Worm (Caenorhabditis elegans) whole organism, young adult: ENCODE data around the gene zip-7.
"Not testable (repeated sequence)": the region's sequence is repeated elsewhere in the genome, so short reads cannot be mapped to it uniquely, and the experiment has no call there.

Experiments
- B0261.1 ChIP-seq: sonication (generic microtip); optimal IDR thresholded peaks from 2 replicates; lab custom pipeline; 2016; ENCODE audit warnings: mild to moderate bottlenecking, missing genetic modification characterization, moderate library complexity, missing compliant biosample characterization
- F23B12.7 ChIP-seq: sonication (generic microtip); optimal IDR thresholded peaks from 2 replicates; lab custom pipeline; 2017; ENCODE audit warnings: missing genetic modification characterization, mild to moderate bottlenecking, missing compliant biosample characterization, antibody characterized with exemption, moderate library complexity; ENCODE audit not compliant: insufficient read depth
- F49E8.2 ChIP-seq: sonication (generic microtip); optimal IDR thresholded peaks from 3 replicates; lab custom pipeline; 2017; ENCODE audit warnings: missing genetic modification characterization, mild to moderate bottlenecking, missing compliant biosample characterization, antibody characterized with exemption, moderate library complexity; ENCODE audit not compliant: insufficient read depth
- Y95B8A.8 ChIP-seq: fragments of 200-800 bp; sonication (Bioruptor generic); IDR thresholded peaks from 2 replicates; pipeline ENCODE4 v1.3.6; 2022; ENCODE audit warnings: missing genetic modification reagents, missing genetic modification characterization, missing compliant biosample characterization
- ZK185.1 ChIP-seq: sonication (generic microtip); optimal IDR thresholded peaks from 2 replicates; lab custom pipeline; 2016; ENCODE audit warnings: mild to moderate bottlenecking, missing genetic modification characterization, missing compliant biosample characterization; ENCODE audit not compliant: poor library complexity, severe bottlenecking
- attf-6 ChIP-seq: fragments of 200-800 bp; sonication (Bioruptor generic); IDR thresholded peaks from 2 replicates; pipeline ENCODE4 v1.3.6; 2022; ENCODE audit warnings: missing genetic modification reagents, missing genetic modification characterization, missing compliant biosample characterization
- cebp-1 ChIP-seq, 2 experiments: fragments of 200-800 bp in 1 of 2; sonication (Bioruptor generic) in 1 of 2; sonication (generic microtip) in 1 of 2; IDR thresholded peaks in 1 of 2; optimal IDR thresholded peaks in 1 of 2; 2 replicates each; pipeline versions ENCODE4 v1.3.6 to Lab custom; 2017 to 2022; ENCODE audit warnings: missing compliant biosample characterization in 2 of 2, missing genetic modification characterization in 2 of 2, mild to moderate bottlenecking in 1 of 2, missing genetic modification reagents in 1 of 2, moderate library complexity in 1 of 2
- ceh-27 ChIP-seq: fragments of 200-800 bp; sonication (Bioruptor generic); optimal IDR thresholded peaks from 2 replicates; lab custom pipeline; 2018; ENCODE audit warnings: mild to moderate bottlenecking, missing genetic modification characterization, moderate library complexity, missing compliant biosample characterization
- ceh-91 ChIP-seq: fragments of 200-800 bp; sonication (Bioruptor generic); IDR thresholded peaks from 2 replicates; pipeline ENCODE4 v1.3.6; 2022; ENCODE audit warnings: missing genetic modification reagents, missing genetic modification characterization, missing compliant biosample characterization
- chd-7 ChIP-seq: sonication (generic microtip); optimal IDR thresholded peaks from 2 replicates; lab custom pipeline; 2016; ENCODE audit warnings: mild to moderate bottlenecking, missing genetic modification characterization, moderate library complexity, missing compliant biosample characterization
- dox-1 ChIP-seq: fragments of 200-800 bp; sonication (Bioruptor generic); IDR thresholded peaks from 2 replicates; pipeline ENCODE4 v1.3.6; 2022; ENCODE audit warnings: missing genetic modification reagents, missing genetic modification characterization, missing compliant biosample characterization
- dpl-1 ChIP-seq: fragments of 150-350 bp; optimal IDR thresholded peaks from 2 replicates; lab custom pipeline; 2014; ENCODE audit warnings: missing biosample characterization, missing genetic modification reagents, missing genetic modification characterization
- efl-1 ChIP-seq: fragments of 150-350 bp; optimal IDR thresholded peaks from 2 replicates; lab custom pipeline; 2014; ENCODE audit warnings: missing biosample characterization, missing genetic modification reagents, missing genetic modification characterization
- egrh-3 ChIP-seq: fragments of 200-800 bp; sonication (Bioruptor generic); IDR thresholded peaks from 2 replicates; pipeline ENCODE4 v1.3.6; 2022; ENCODE audit warnings: missing genetic modification reagents, missing genetic modification characterization, missing compliant biosample characterization
- ekl-4 ChIP-seq: fragments of 200-800 bp; sonication (Bioruptor generic); IDR thresholded peaks from 2 replicates; pipeline ENCODE4 v1.3.6; 2022; ENCODE audit warnings: missing genetic modification reagents, missing genetic modification characterization, missing compliant biosample characterization
- fkh-3 ChIP-seq: sonication (generic microtip); optimal IDR thresholded peaks from 2 replicates; lab custom pipeline; 2016; ENCODE audit warnings: mild to moderate bottlenecking, missing genetic modification characterization, missing compliant biosample characterization
- hmg-1.2 ChIP-seq: fragments of 200-800 bp; sonication (Bioruptor generic); IDR thresholded peaks from 2 replicates; pipeline ENCODE4 v1.3.6; 2022; ENCODE audit warnings: missing genetic modification reagents, missing genetic modification characterization, missing compliant biosample characterization
- hsf-1 ChIP-seq: fragments of 200-800 bp; sonication (Bioruptor generic); IDR thresholded peaks from 2 replicates; pipeline ENCODE4 v1.3.6; 2022; ENCODE audit warnings: missing genetic modification reagents, missing genetic modification characterization, missing compliant biosample characterization
- lir-1 ChIP-seq: fragments of 200-800 bp; sonication (Bioruptor generic); conservative IDR thresholded peaks from 2 replicates; pipeline ENCODE4 v1.3.6; 2022; ENCODE audit warnings: missing genetic modification reagents, missing genetic modification characterization, missing compliant biosample characterization
- lsl-1 ChIP-seq: fragments of 200-800 bp; sonication (Bioruptor generic); optimal IDR thresholded peaks from 2 replicates; lab custom pipeline; 2018; ENCODE audit warnings: mild to moderate bottlenecking, missing genetic modification characterization, moderate library complexity, missing compliant biosample characterization
- lsy-27 ChIP-seq: sonication (generic microtip); optimal IDR thresholded peaks from 2 replicates; lab custom pipeline; 2017; ENCODE audit warnings: missing genetic modification characterization, mild to moderate bottlenecking, missing compliant biosample characterization, antibody characterized with exemption, missing genotype, borderline replicate concordance; ENCODE audit not compliant: insufficient read depth
- madf-10 ChIP-seq: sonication (generic microtip); optimal IDR thresholded peaks from 2 replicates; lab custom pipeline; 2016; ENCODE audit warnings: mild to moderate bottlenecking, missing genetic modification characterization, missing compliant biosample characterization
- madf-3 ChIP-seq: fragments of 200-800 bp; sonication (Bioruptor generic); IDR thresholded peaks from 2 replicates; pipeline ENCODE4 v1.3.6; 2022; ENCODE audit warnings: missing genetic modification reagents, missing genetic modification characterization, missing compliant biosample characterization
- mes-4 ChIP-seq: sonication (generic microtip); optimal IDR thresholded peaks from 2 replicates; lab custom pipeline; 2016; ENCODE audit warnings: missing genotype, missing genetic modification characterization, missing compliant biosample characterization
- pbrm-1 ChIP-seq: fragments of 200-800 bp; sonication (Bioruptor generic); IDR thresholded peaks from 2 replicates; pipeline ENCODE4 v1.3.6; 2022; ENCODE audit warnings: missing genetic modification reagents, missing genetic modification characterization, missing compliant biosample characterization
- rpc-1 ChIP-seq, 2 experiments: fragments of 150-350 bp in 1 of 2; sonication (generic microtip) in 1 of 2; optimal IDR thresholded peaks; 2 replicates each; lab custom pipeline; 2014 to 2018; ENCODE audit warnings: missing biosample characterization in 1 of 2, missing genetic modification characterization in 1 of 2, missing genetic modification reagents in 1 of 2, missing genotype in 1 of 2
- snpc-4 ChIP-seq, 5 experiments: fragments of 150-350 bp in 1 of 5; sonication (generic microtip) in 4 of 5; optimal IDR thresholded peaks; 2 replicates each; lab custom pipeline; 2014 to 2018; ENCODE audit warnings: missing genetic modification characterization in 5 of 5, missing biosample characterization in 3 of 5, antibody characterized with exemption in 2 of 5, mild to moderate bottlenecking in 2 of 5, missing compliant biosample characterization in 2 of 5, missing genotype in 2 of 5, moderate library complexity in 2 of 5, missing genetic modification reagents in 1 of 5
- tbx-9 ChIP-seq: sonication (generic microtip); optimal IDR thresholded peaks from 2 replicates; lab custom pipeline; 2016; ENCODE audit warnings: borderline replicate concordance, missing genetic modification characterization, inconsistent platforms, missing compliant biosample characterization
- zim-3 ChIP-seq: sonication (generic microtip); optimal IDR thresholded peaks from 2 replicates; lab custom pipeline; 2017; ENCODE audit warnings: mild to moderate bottlenecking, missing genetic modification characterization, moderate library complexity, missing compliant biosample characterization

zip-7 gene

DNA sequence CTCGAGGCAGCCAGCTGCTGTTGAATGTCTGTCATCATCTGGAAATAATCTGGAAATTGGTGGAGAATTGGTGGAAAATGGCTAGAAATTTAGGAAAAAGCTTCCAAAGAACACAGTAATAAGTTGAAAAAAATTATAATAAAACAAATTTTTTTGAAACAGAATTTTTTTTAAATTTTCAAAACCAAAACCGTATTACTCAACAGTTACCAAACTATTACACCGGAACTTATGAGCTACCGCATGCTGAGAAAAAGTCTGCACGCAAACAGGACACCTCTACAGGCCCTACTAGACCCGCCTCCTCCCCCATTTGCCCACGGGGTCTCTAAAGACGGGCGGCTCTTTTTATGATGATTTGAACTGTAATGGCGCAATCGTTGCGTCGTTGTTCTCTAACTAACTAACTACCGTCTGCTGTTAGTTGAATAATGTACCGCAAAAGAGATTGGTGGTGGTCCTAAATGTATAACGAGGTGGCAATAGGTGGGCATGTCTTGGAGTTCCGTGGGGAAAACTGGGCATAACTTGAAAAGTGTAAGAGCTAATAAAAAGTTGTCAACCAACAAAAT, at the start of gene zip-7:
TSS of gene zip-7 (minus strand) at position 51 of the 572 bp plus-strand sequence.
- TF ChIP-seq madf-3 (GFP tag; lab: Robert Waterston, UW) = no peak
- no peak for TF ChIP-seq Y95B8A.8 (GFP tag; lab: Robert Waterston, UW)
- no peak for TF ChIP-seq ZK185.1 (tag; lab: Kevin White, UChicago)
- TF ChIP-seq ekl-4 (GFP tag; lab: Robert Waterston, UW) = no peak
- no peak for TF ChIP-seq attf-6 (GFP tag; lab: Robert Waterston, UW)
- no peak for TF ChIP-seq tbx-9
- no peak for TF ChIP-seq madf-10 (tag; lab: Kevin White, UChicago)
- no peak for TF ChIP-seq ceh-27 (GFP tag; lab: Kevin White, UChicago)
- no peak for TF ChIP-seq zim-3 (tag; lab: Kevin White, UChicago)

DNA sequence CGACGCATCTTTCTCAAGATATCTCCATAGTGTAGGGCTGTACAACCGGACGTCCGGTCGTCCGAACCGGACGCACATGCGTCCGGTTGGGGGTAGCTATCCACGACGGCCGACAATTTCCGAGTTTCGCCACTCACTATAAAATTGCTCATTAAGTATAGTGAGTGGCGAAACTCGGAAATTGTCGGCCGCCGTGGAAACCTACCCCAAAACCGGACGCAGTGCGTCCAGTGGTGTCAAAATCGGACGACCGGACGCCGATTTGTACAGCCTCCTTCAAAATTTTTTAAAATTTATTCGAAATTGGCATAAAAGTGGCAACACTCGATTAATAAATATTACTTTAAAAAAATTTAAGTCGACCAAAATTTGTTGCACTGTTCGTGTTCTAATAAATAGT, 47.7 kb upstream of the zip-7 start:
- TF ChIP-seq hmg-1.2 (0 out of 2 replicates have a peak, but pooled peaks have one; percentile 28), snpc-4 (tag; optimal IDR thresholded peaks at IDR 0.05; lab: Kevin White, UChicago) (peak in 2 of 4 experiments; percentile 83 to 95), attf-6 (GFP tag; lab: Robert Waterston, UW) (peak; percentile 66; the same call in 1 of the 2 replicates)
- TF ChIP-seq snpc-4 (GFP tag; optimal IDR thresholded peaks at IDR 0.05; lab: Kevin White, UChicago) = not testable (repeated sequence)

DNA sequence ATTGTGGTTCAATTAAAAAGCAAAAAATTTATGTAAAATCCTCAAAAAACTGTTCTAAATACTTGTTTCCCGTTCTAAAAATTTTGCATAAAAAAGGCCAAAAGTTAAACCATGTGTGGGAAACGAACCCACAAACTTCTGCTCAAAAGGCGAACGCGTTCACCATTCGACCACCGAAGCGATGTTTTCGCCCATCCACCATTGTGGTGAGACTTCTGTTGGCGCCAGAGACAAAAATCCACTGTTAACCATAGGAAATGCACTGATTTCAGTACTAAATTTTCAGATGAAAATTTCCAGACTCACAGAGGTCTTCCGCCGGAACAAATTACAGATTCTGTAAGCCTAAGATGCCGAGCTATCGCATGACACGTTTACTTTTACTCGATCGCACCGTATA, 47.3 kb upstream of the zip-7 start:
- peak; percentile 58 for TF ChIP-seq attf-6 (GFP tag; lab: Robert Waterston, UW)
- TF ChIP-seq, all 124 proteins: peak for 1; not testable (repeated sequence) for 123

DNA sequence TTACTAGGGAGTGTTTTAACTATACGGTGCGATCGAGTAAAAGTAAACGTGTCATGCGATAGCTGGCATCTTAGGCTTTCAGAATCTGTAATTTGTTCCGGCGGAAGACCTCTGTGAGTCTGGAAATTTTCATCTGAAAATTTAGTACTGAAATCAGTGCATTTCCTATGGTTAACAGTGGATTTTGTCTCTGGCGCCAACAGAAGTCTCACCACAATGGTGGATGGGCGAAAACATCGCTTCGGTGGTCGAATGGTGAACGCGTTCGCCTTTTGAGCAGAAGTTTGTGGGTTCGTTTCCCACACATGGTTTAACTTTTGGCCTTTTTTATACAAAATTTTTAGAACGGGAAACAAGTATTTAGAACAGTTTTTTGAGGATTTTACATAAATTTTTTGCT, 46.5 kb upstream of the zip-7 start:
- TF ChIP-seq rpc-1 (optimal IDR thresholded peaks at IDR 0.05; lab: Kevin White, UChicago) = not testable (repeated sequence)
- peak; percentile 6 for TF ChIP-seq rpc-1 (tag; optimal IDR thresholded peaks at IDR 0.05; lab: Kevin White, UChicago)
- TF ChIP-seq attf-6 (GFP tag; lab: Robert Waterston, UW) = peak; percentile 85
- TF ChIP-seq hmg-1.2 = 0 out of 2 replicates have a peak, but pooled peaks have one; percentile 26

DNA sequence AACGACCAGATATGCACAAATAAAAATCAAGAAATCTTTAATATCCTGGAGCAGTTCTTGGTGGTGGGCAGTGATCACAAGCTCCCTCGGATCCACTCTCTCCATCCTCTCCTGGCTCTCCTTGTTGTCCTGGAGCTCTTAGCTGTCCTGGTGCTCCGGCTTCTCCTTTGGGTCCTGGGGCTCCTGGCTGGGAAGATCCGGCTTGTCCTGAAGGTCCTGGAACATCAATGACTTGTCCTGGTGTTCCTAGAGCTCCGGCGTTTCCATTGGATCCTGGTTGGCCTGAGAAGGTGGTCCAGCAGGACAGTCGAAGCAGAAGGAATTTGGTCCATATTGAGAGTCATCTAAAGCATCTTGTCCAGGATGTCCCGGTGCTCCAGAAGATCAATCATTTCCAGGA, 46.0 kb upstream of the zip-7 start:
- TF ChIP-seq cebp-1 (GFP tag; IDR thresholded peaks at IDR 0.05; lab: Robert Waterston, UW) (no peak), cebp-1 (tag; optimal IDR thresholded peaks at IDR 0.05; lab: Kevin White, UChicago) (no peak), egrh-3 (GFP tag; lab: Robert Waterston, UW) (peak; percentile 59; the same call in 1 of the 2 replicates)
- TF ChIP-seq, all 124 proteins: peak for 1

DNA sequence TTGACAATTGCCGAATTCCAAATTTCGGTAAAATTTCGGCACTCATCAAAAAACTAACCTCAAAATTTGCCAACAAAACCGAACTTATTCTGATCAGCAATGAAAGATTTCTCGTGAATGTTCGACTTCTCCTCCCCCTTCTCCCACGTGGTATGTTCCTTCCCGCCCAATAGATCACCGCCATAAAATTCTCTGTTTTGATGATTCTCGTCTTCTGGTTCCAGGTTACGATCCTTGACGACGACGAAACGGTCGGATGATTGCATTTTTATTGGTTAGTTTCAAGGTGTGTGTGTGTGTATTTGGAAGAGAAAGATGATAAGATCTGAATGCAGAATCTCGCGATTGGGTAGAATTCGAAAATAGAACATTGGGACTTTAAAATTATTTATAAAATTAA, 37.2 kb upstream of the zip-7 start, which contains the start of gene uroc-1:
TSS of gene uroc-1 (minus strand) at position 101 of the 400 bp plus-strand sequence.
- TF ChIP-seq B0261.1 (tag; lab: Kevin White, UChicago) (no peak), fkh-3 (tag; lab: Kevin White, UChicago) (no peak), mes-4 (tag; lab: Kevin White, UChicago) (no peak), pbrm-1 (GFP tag; lab: Robert Waterston, UW) (no peak), ceh-27 (GFP tag; lab: Kevin White, UChicago) (no peak), chd-7 (tag; lab: Kevin White, UChicago) (no peak), lsy-27 (tag; lab: Kevin White, UChicago) (no peak), F23B12.7 (tag; lab: Kevin White, UChicago) (no peak), ceh-91 (no peak), lir-1 (GFP tag; lab: Robert Waterston, UW) (no peak), lsl-1 (GFP tag; lab: Kevin White, UChicago) (no peak), efl-1 (GFP tag; lab: Kevin White, UChicago) (no peak), dpl-1 (no peak), dox-1 (GFP tag; lab: Robert Waterston, UW) (no peak), F49E8.2 (tag; lab: Kevin White, UChicago) (no peak), hsf-1 (no peak)
